Fruit fly (Drosophila melanogaster) whole organism, embryonic: ENCODE results near the gene Sprn.
A peak's percentile ranks its signal among the peaks of the same experiment; 100 is the strongest.

ENCODE experiments used
- Awh ChIP-seq: fragments of 200-800 bp; sonication (Bioruptor generic); IDR thresholded peaks from 2 replicates; pipeline ENCODE4, ENCODE4 v1.3.6; 2022; ENCODE audit warnings: missing biosample characterization, missing genetic modification characterization
- Blimp-1 ChIP-seq: fragments of 200-800 bp; sonication (Bioruptor generic); optimal IDR thresholded peaks from 3 replicates; lab custom pipeline; 2018; ENCODE audit warnings: missing biosample characterization, missing genetic modification characterization, mild to moderate bottlenecking, moderate library complexity, missing genetic modification reagents
- CG10366 ChIP-seq: fragments of 200-800 bp; sonication (Bioruptor generic); IDR thresholded peaks from 2 replicates; pipeline ENCODE4 v1.3.6; 2022; ENCODE audit warnings: missing biosample characterization, missing genetic modification characterization
- CG10431 ChIP-seq: fragments of 200-800 bp; sonication (Bioruptor generic); optimal IDR thresholded peaks from 3 replicates; lab custom pipeline; 2018; ENCODE audit warnings: missing biosample characterization, mild to moderate bottlenecking, missing genetic modification characterization
- CG11456 ChIP-seq: fragments of 200-800 bp; sonication (Bioruptor generic); IDR thresholded peaks from 3 replicates; pipeline ENCODE4 v1.3.6; 2022; ENCODE audit warnings: missing biosample characterization, missing genetic modification characterization
- CG11560 ChIP-seq: fragments of 200-800 bp; sonication (Bioruptor generic); IDR thresholded peaks from 3 replicates; pipeline ENCODE4 v1.3.6; 2022; ENCODE audit warnings: missing biosample characterization, missing genetic modification characterization
- CG11696 ChIP-seq: fragments of 200-800 bp; sonication (Bioruptor generic); IDR thresholded peaks from 2 replicates; pipeline ENCODE4 v1.3.6; 2022; ENCODE audit warnings: missing biosample characterization, missing genetic modification characterization
- CG12659 ChIP-seq: fragments of 200-800 bp; sonication (Bioruptor generic); optimal IDR thresholded peaks from 3 replicates; lab custom pipeline; 2017; ENCODE audit warnings: mild to moderate bottlenecking, missing biosample characterization, missing genetic modification reagents, missing genetic modification characterization
- CG13894 ChIP-seq: fragments of 200-800 bp; sonication (Bioruptor generic); optimal IDR thresholded peaks from 3 replicates; lab custom pipeline; 2018; ENCODE audit warnings: missing biosample characterization, mild to moderate bottlenecking, missing genetic modification characterization, moderate library complexity
- CG14014 ChIP-seq: fragments of 200-800 bp; sonication (Bioruptor generic); IDR thresholded peaks from 2 replicates; pipeline ENCODE4 v1.3.6; 2022; ENCODE audit warnings: missing biosample characterization, missing genetic modification characterization
- CG14965 ChIP-seq: fragments of 200-800 bp; sonication (Bioruptor generic); optimal IDR thresholded peaks from 2 replicates; lab custom pipeline; 2016; ENCODE audit warnings: missing biosample characterization, missing genetic modification characterization, borderline replicate concordance
- CG1792 ChIP-seq: fragments of 200-800 bp; sonication (Bioruptor generic); optimal IDR thresholded peaks from 2 replicates; lab custom pipeline; 2016; ENCODE audit warnings: missing biosample characterization, missing genetic modification characterization
- CG18599 ChIP-seq: fragments of 200-800 bp; sonication (Bioruptor generic); optimal IDR thresholded peaks from 3 replicates; lab custom pipeline; 2017; ENCODE audit warnings: missing biosample characterization, missing genetic modification characterization, mild to moderate bottlenecking, moderate library complexity, missing genetic modification reagents
- CG2678 ChIP-seq: fragments of 200-800 bp; sonication (Bioruptor generic); optimal IDR thresholded peaks from 3 replicates; lab custom pipeline; 2019; ENCODE audit warnings: missing biosample characterization, mild to moderate bottlenecking, missing genetic modification characterization, moderate library complexity
- CG30403 ChIP-seq: fragments of 200-800 bp; sonication (Bioruptor generic); optimal IDR thresholded peaks from 3 replicates; lab custom pipeline; 2016; ENCODE audit warnings: missing biosample characterization, missing genetic modification characterization
- CG3407 ChIP-seq: fragments of 200-800 bp; sonication (Bioruptor generic); optimal IDR thresholded peaks from 2 replicates; lab custom pipeline; 2018; ENCODE audit warnings: missing biosample characterization, mild to moderate bottlenecking, missing genetic modification characterization
- CG34376 ChIP-seq: fragments of 200-800 bp; sonication (Bioruptor generic); optimal IDR thresholded peaks from 2 replicates; lab custom pipeline; 2018; ENCODE audit warnings: missing biosample characterization, mild to moderate bottlenecking, missing genetic modification characterization
- CG4360 ChIP-seq: fragments of 200-800 bp; sonication (Bioruptor generic); IDR thresholded peaks from 2 replicates; pipeline ENCODE4 v1.3.6; 2022; ENCODE audit warnings: missing biosample characterization, missing genetic modification characterization
- CG5953 ChIP-seq: fragments of 200-800 bp; sonication (Bioruptor generic); IDR thresholded peaks from 2 replicates; pipeline ENCODE4 v1.3.6; 2022; ENCODE audit warnings: missing biosample characterization, missing genetic modification characterization
- CG6175 ChIP-seq: fragments of 200-800 bp; sonication (Bioruptor generic); IDR thresholded peaks from 3 replicates; pipeline ENCODE4 v1.3.6; 2022; ENCODE audit warnings: missing biosample characterization, missing genetic modification characterization
- CG6683 ChIP-seq: fragments of 200-800 bp; sonication (Bioruptor generic); optimal IDR thresholded peaks from 2 replicates; lab custom pipeline; 2017; ENCODE audit warnings: missing biosample characterization, mild to moderate bottlenecking, missing genetic modification characterization, missing genetic modification reagents
- CG8388 ChIP-seq: fragments of 200-800 bp; sonication (Bioruptor generic); optimal IDR thresholded peaks from 2 replicates; lab custom pipeline; 2019; ENCODE audit warnings: missing biosample characterization, mild to moderate bottlenecking, missing genetic modification characterization, moderate library complexity
- CTCF ChIP-seq: fragments of 200-800 bp; sonication (Bioruptor generic); optimal IDR thresholded peaks from 2 replicates; lab custom pipeline; 2017; ENCODE audit warnings: missing biosample characterization, mild to moderate bottlenecking, missing genetic modification characterization, moderate library complexity
- E2f1 ChIP-seq: fragments of 200-800 bp; sonication (Bioruptor generic); IDR thresholded peaks from 2 replicates; pipeline ENCODE4 v1.3.6; 2022; ENCODE audit warnings: missing biosample characterization, missing genetic modification characterization
- Ets65A ChIP-seq: fragments of 200-800 bp; sonication (Bioruptor generic); peaks from one replicate; lab custom pipeline; 2016; ENCODE audit warnings: missing biosample characterization, missing genetic modification characterization
- HmgZ ChIP-seq: fragments of 200-800 bp; sonication (Bioruptor generic); optimal IDR thresholded peaks from 2 replicates; lab custom pipeline; 2018; ENCODE audit warnings: missing biosample characterization, mild to moderate bottlenecking, missing genetic modification characterization
- Myb ChIP-seq: fragments of 200-800 bp; sonication (Bioruptor generic); optimal IDR thresholded peaks from 2 replicates; lab custom pipeline; 2016; ENCODE audit warnings: missing biosample characterization, missing genetic modification characterization
- Ravus ChIP-seq: fragments of 200-800 bp; sonication (Bioruptor generic); IDR thresholded peaks from 2 replicates; pipeline ENCODE4 v1.3.6; 2022; ENCODE audit warnings: missing biosample characterization, missing genetic modification characterization
- Rfx ChIP-seq: fragments of 200-800 bp; sonication (Bioruptor generic); IDR thresholded peaks from 2 replicates; pipeline ENCODE4 v1.3.6; 2022; ENCODE audit warnings: missing biosample characterization, missing genetic modification characterization
- Scr ChIP-seq: fragments of 200-800 bp; sonication (Bioruptor generic); IDR thresholded peaks from 2 replicates; pipeline ENCODE4 v1.3.6; 2022; ENCODE audit warnings: missing biosample characterization, missing genetic modification characterization; ENCODE audit not compliant: partially characterized antibody
- Vsx1 ChIP-seq: fragments of 200-800 bp; sonication (Bioruptor generic); optimal IDR thresholded peaks from 2 replicates; lab custom pipeline; 2017; ENCODE audit warnings: missing biosample characterization, mild to moderate bottlenecking, missing genetic modification characterization, missing genetic modification reagents
- aop ChIP-seq: fragments of 200-800 bp; sonication (Bioruptor generic); IDR thresholded peaks from 2 replicates; pipeline ENCODE4 v1.3.6; 2022; ENCODE audit warnings: missing biosample characterization, missing genetic modification characterization
- ara ChIP-seq: fragments of 200-800 bp; sonication (Bioruptor generic); IDR thresholded peaks from 2 replicates; pipeline ENCODE4 v1.3.6; 2022; ENCODE audit warnings: missing biosample characterization, missing genetic modification characterization
- ato ChIP-seq: fragments of 200-800 bp; sonication (Bioruptor generic); IDR thresholded peaks from 2 replicates; pipeline ENCODE4 v1.3.6; 2022; ENCODE audit warnings: missing biosample characterization, missing genetic modification characterization; ENCODE audit not compliant: partially characterized antibody
- crc ChIP-seq: fragments of 200-800 bp; sonication (Bioruptor generic); optimal IDR thresholded peaks from 2 replicates; lab custom pipeline; 2016; ENCODE audit warnings: missing biosample characterization, missing genetic modification characterization
- croc ChIP-seq: fragments of 200-800 bp; sonication (Bioruptor generic); conservative IDR thresholded peaks from 3 replicates; pipeline ENCODE4 v1.3.6; 2022; ENCODE audit warnings: missing biosample characterization, missing genetic modification characterization
- danr ChIP-seq: fragments of 200-800 bp; sonication (Bioruptor generic); IDR thresholded peaks from 2 replicates; pipeline ENCODE4 v1.3.6; 2022; ENCODE audit warnings: missing biosample characterization, missing genetic modification characterization
- ems ChIP-seq: fragments of 200-800 bp; sonication (Bioruptor generic); optimal IDR thresholded peaks from 3 replicates; lab custom pipeline; 2016; ENCODE audit warnings: missing biosample characterization, missing genetic modification characterization
- ftz-f1 ChIP-seq: fragments of 200-800 bp; sonication (Bioruptor generic); optimal IDR thresholded peaks from 2 replicates; lab custom pipeline; 2016; ENCODE audit warnings: missing biosample characterization, missing genetic modification characterization
- insv ChIP-seq, 2 experiments: fragments of 200-800 bp; sonication (Bioruptor generic); optimal IDR thresholded peaks; 3 replicates each; lab custom pipeline; 2016 to 2018; ENCODE audit warnings: missing biosample characterization in 2 of 2, missing genetic modification characterization in 2 of 2
- lov ChIP-seq, 2 experiments: fragments of 200-800 bp in 1 of 2; fragments of >200 bp in 1 of 2; sonication (Bioruptor generic) in 1 of 2; IDR thresholded peaks in 1 of 2; optimal IDR thresholded peaks in 1 of 2; 2 replicates in 1 of 2; 3 replicates in 1 of 2; pipeline versions ENCODE4 v1.3.6 to Lab custom; 2017 to 2022; ENCODE audit warnings: missing biosample characterization in 1 of 2, missing genetic modification characterization in 1 of 2
- nom ChIP-seq: fragments of 200-800 bp; sonication (Bioruptor generic); optimal IDR thresholded peaks from 2 replicates; lab custom pipeline; 2017; ENCODE audit warnings: missing biosample characterization, missing genetic modification characterization, mild to moderate bottlenecking, moderate library complexity, missing genetic modification reagents
- oc ChIP-seq: fragments of 200-800 bp; sonication (Bioruptor generic); optimal IDR thresholded peaks from 2 replicates; lab custom pipeline; 2018; ENCODE audit warnings: missing biosample characterization, mild to moderate bottlenecking, missing genetic modification characterization, moderate library complexity
- onecut ChIP-seq: fragments of 200-800 bp; sonication (Bioruptor generic); IDR thresholded peaks from 2 replicates; pipeline ENCODE4 v1.3.6; 2022; ENCODE audit warnings: missing biosample characterization, missing genetic modification characterization
- pita ChIP-seq: fragments of 200-800 bp; sonication (Bioruptor generic); optimal IDR thresholded peaks from 2 replicates; lab custom pipeline; 2017; ENCODE audit warnings: missing biosample characterization, mild to moderate bottlenecking, missing genetic modification characterization
- sim ChIP-seq: fragments of 200-800 bp; sonication (Bioruptor generic); IDR thresholded peaks from 2 replicates; pipeline ENCODE4 v1.3.6; 2022; ENCODE audit warnings: missing biosample characterization, missing genetic modification characterization
- tgo ChIP-seq: fragments of 200-800 bp; sonication (Bioruptor generic); IDR thresholded peaks from 3 replicates; pipeline ENCODE4 v1.3.6; 2022; ENCODE audit warnings: missing biosample characterization, missing genetic modification characterization

Sprn gene

DNA sequence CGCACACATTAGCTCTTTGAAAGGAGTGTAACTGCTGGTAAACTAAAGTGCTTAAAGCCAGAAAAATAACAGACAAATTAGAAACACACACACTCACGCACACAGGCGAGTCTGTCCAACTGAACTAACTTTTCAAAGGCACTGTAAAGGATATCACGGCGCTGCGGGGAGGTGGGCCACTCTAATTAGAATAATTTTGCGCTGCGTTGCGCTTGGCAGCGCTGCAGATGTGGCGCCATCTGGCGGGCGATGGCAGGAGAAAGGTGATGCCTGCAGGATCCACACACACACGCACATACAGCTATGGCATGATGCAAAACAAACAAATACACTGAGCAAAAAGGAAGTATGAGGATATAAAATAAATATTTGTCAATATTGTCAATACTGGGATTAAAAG is 2.9 kb upstream of the Sprn start (continued):
- TF ChIP-seq E2f1 (GFP tag; lab: Robert Waterston, UW) (no peak), Ets65A (GFP tag; lab: Kevin White, UChicago) (peak; percentile 66), CG6683 (GFP tag; lab: Kevin White, UChicago) (no peak), CG30403 (GFP tag; lab: Kevin White, UChicago) (no peak), CG10366 (no peak), CG34376 (no peak), CG11696 (GFP tag; lab: Robert Waterston, UW) (no peak), onecut (GFP tag; lab: Robert Waterston, UW) (peak; percentile 17; the same call in 1 of the 2 replicates), ftz-f1 (GFP tag; lab: Kevin White, UChicago) (no peak), Ravus (GFP tag; lab: Robert Waterston, UW) (no peak), CG14965 (GFP tag; lab: Kevin White, UChicago) (peak; percentile 88), oc (tag; lab: Kevin White, UChicago) (no peak), CG6175 (GFP tag; lab: Robert Waterston, UW) (no peak), ems (GFP tag; lab: Kevin White, UChicago) (no peak), crc (GFP tag; lab: Kevin White, UChicago) (no peak), Vsx1 (GFP tag; lab: Kevin White, UChicago) (no peak), CG18599 (GFP tag; lab: Kevin White, UChicago) (no peak), CG5953 (GFP tag; lab: Robert Waterston, UW) (no peak), nom (GFP tag; lab: Kevin White, UChicago) (no peak), pita (GFP tag; lab: Kevin White, UChicago) (no peak), CG10431 (GFP tag; lab: Kevin White, UChicago) (no peak), ato (GFP tag; lab: Robert Waterston, UW) (no peak), CG14014 (no peak), CG11560 (no peak), CTCF (peak; percentile 85), Scr (GFP tag; lab: Robert Waterston, UW) (no peak), Blimp-1 (no peak), lov (optimal IDR thresholded peaks at IDR 0.05; lab: Kevin White, UChicago) (no peak), lov (GFP tag; IDR thresholded peaks at IDR 0.05; lab: Robert Waterston, UW) (0 out of 3 replicates have a peak, but pooled peaks have one; percentile 32), croc (GFP tag; lab: Robert Waterston, UW) (no peak), CG3407 (GFP tag; lab: Kevin White, UChicago) (no peak), Awh (GFP tag; lab: Robert Waterston, UW) (no peak), Myb (no peak), tgo (GFP tag; lab: Robert Waterston, UW) (no peak), CG11456 (GFP tag; lab: Robert Waterston, UW) (0 out of 3 replicates have a peak, but pooled peaks have one; percentile 28), ara (GFP tag; lab: Robert Waterston, UW) (no peak), CG12659 (GFP tag; lab: Kevin White, UChicago) (no peak), Rfx (GFP tag; lab: Robert Waterston, UW) (no peak), CG4360 (GFP tag; lab: Robert Waterston, UW) (no peak), HmgZ (tag; lab: Kevin White, UChicago) (no peak), insv (GFP tag; optimal IDR thresholded peaks at IDR 0.05; lab: Kevin White, UChicago) (peak in 1 of 2 experiments; percentile 80), CG8388 (GFP tag; lab: Kevin White, UChicago) (peak; percentile 11), CG2678 (no peak), sim (GFP tag; lab: Robert Waterston, UW) (no peak), CG1792 (no peak), CG13894 (no peak), danr (GFP tag; lab: Robert Waterston, UW) (no peak), aop (GFP tag; lab: Robert Waterston, UW) (no peak)
